Fruit fly (Drosophila melanogaster) Kc167 (cell line): ENCODE data around the gene Tango9.

ENCODE experiments used
- Myc ChIP-seq: fragments of >200 bp; optimal IDR thresholded peaks from 2 replicates; lab custom pipeline; 2017; ENCODE audit warnings: missing external identifiers
- Sin3A ChIP-seq: fragments of >200 bp; optimal IDR thresholded peaks from 2 replicates; lab custom pipeline; 2018; ENCODE audit warnings: missing external identifiers
- h ChIP-seq: fragments of >200 bp; optimal IDR thresholded peaks from 3 replicates; lab custom pipeline; 2018; ENCODE audit warnings: missing external identifiers
- insv ChIP-seq: fragments of >200 bp; optimal IDR thresholded peaks from 3 replicates; lab custom pipeline; 2018; ENCODE audit warnings: missing external identifiers
- psq ChIP-seq: fragments of >200 bp; optimal IDR thresholded peaks from 2 replicates; lab custom pipeline; 2017; ENCODE audit warnings: missing external identifiers
- ttk ChIP-seq: sonication (Bioruptor generic); optimal IDR thresholded peaks from 2 replicates; lab custom pipeline; 2017; ENCODE audit warnings: missing external identifiers

Tango9 gene

dm6 chr3R:11984862-11985261 lies 10.2 kb upstream of the Tango9 start:
- no peak for TF ChIP-seq h (lab: Kevin White, UChicago)
- TF ChIP-seq insv (lab: Kevin White, UChicago) = no peak
- no peak for TF ChIP-seq Myc
- no peak for TF ChIP-seq psq (lab: Kevin White, UChicago)
- no peak for TF ChIP-seq ttk
- TF ChIP-seq Sin3A (lab: Kevin White, UChicago) = no peak

DNA sequence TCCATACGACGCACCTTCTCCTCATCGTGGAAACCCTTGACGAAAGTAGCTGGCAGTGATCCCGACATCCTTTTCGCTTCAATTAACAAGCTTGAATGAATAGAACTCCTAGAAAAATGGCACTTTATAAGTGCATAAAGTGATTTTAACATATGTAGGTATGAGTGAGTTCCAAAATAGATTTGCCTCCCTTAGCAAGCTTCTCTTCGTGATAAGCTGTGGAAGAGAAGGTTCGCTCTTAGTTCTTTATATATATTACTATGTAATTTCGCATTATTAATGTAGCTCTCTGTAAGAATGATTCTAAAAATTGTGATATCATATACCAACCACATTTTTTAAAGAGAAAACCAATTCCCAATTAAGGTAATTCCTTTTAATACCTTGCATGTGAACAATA lies 9.7 kb upstream of the Tango9 start, which contains the start of gene CG3397:
TSS of gene CG3397 (minus strand) at position 101 of the 400 bp plus-strand sequence.
- TF ChIP-seq Sin3A (lab: Kevin White, UChicago) = no peak
- TF ChIP-seq h (lab: Kevin White, UChicago) = no peak
- TF ChIP-seq ttk = no peak
- TF ChIP-seq insv (lab: Kevin White, UChicago) = no peak
- no peak for TF ChIP-seq psq (lab: Kevin White, UChicago)
- TF ChIP-seq Myc = no peak

dm6 chr3R:11982547-11982946 lies 7.8 kb upstream of the Tango9 start:
- TF ChIP-seq Sin3A (lab: Kevin White, UChicago) (no peak), insv (lab: Kevin White, UChicago) (no peak), h (lab: Kevin White, UChicago) (no peak), psq (lab: Kevin White, UChicago) (no peak), ttk (no peak), Myc (no peak)

dm6 chr3R:11981962-11982361 lies 7.3 kb upstream of the Tango9 start, which contains the start of gene CG12224:
Gene CG12224, minus strand, starts transcription at chr3R:11982062.
- TF ChIP-seq ttk (no peak), psq (lab: Kevin White, UChicago) (no peak), Sin3A (lab: Kevin White, UChicago) (no peak), h (lab: Kevin White, UChicago) (no peak), Myc (no peak), insv (lab: Kevin White, UChicago) (no peak)

dm6 chr3R:11979879-11980571 lies 5.3 kb upstream of the Tango9 start, which contains the start of gene CG18547:
Gene CG18547, minus strand, starts transcription at chr3R:11980390.
- no peak for TF ChIP-seq psq (lab: Kevin White, UChicago)
- TF ChIP-seq h (lab: Kevin White, UChicago) = no peak
- no peak for TF ChIP-seq ttk

DNA sequence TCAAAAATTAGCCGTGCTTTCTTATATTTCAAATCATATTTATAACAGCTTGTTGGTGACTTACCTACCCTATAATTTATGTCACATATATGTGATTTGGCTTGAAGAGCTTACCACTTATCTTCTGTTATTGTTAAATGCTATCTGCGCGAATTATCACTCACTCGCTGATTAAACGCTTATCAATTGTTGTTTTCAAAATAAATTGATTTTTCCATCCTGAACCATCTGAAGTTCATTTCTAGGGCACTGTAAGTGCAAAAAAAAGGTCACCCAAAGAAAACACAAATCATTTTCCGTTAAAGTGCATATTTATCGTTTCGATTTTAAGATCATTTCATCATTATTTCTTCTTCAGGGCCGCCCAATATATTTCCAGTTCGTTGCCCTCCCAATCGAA lies 3.6 kb upstream of the Tango9 start:
- TF ChIP-seq Myc (no peak), insv (lab: Kevin White, UChicago) (no peak), h (lab: Kevin White, UChicago) (no peak), psq (lab: Kevin White, UChicago) (no peak)

dm6 chr3R:11977336-11977678 lies 2.6 kb upstream of the Tango9 start:
- TF ChIP-seq psq (lab: Kevin White, UChicago) = no peak
- no peak for TF ChIP-seq insv (lab: Kevin White, UChicago)
- no peak for TF ChIP-seq h (lab: Kevin White, UChicago)
- no peak for TF ChIP-seq Myc

DNA sequence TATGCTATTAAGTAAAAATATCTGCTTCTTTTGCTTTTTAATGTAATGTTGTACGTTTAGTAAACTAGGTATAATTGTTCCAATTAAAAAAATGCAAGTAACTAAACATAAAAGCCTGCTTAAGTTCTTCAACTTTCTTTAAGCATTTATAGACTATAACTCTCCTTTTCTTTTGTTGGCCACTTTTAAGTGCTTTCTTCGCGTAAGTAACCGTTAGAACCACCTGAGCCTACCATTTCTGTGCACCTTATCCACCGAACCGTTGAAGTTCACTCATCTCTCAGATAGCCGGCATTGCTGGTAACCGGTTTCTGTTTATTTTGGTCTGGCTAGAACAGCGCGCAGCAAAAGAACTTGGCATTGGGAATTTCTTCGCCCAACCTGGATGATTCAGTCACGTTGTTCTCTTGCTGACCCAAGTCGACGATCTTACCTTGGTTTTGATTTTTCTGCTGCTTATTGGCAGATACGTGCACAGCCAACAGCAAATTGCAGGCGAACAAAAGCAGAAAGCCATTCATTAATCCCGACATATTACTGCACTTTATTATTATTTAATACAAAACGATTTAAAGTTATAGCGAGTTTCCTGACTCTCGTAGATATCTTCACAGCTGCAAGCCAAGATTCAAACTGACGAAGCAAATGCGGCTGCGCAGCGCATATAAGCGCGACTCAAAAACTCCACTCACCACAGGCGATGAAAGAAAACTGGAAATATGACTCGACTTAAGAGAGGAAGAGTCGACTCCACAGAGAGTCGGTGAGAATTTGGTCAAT lies 2.0 kb upstream of the Tango9 start, which contains the start of gene CG10005:
TSS of gene CG10005 (minus strand) at position 642 of the 780 bp plus-strand sequence.
- TF ChIP-seq insv (lab: Kevin White, UChicago) (no peak), Sin3A (lab: Kevin White, UChicago) (no peak), h (lab: Kevin White, UChicago) (no peak), Myc (no peak), psq (lab: Kevin White, UChicago) (no peak), ttk (no peak)

- TF ChIP-seq h (lab: Kevin White, UChicago) (no peak), ttk (no peak), insv (lab: Kevin White, UChicago) (no peak), Myc (no peak), psq (lab: Kevin White, UChicago) (no peak), Sin3A (lab: Kevin White, UChicago) (no peak)
Measured at dm6 chr3R:11973826-11974225, 884 bp downstream of the Tango9 start.

DNA sequence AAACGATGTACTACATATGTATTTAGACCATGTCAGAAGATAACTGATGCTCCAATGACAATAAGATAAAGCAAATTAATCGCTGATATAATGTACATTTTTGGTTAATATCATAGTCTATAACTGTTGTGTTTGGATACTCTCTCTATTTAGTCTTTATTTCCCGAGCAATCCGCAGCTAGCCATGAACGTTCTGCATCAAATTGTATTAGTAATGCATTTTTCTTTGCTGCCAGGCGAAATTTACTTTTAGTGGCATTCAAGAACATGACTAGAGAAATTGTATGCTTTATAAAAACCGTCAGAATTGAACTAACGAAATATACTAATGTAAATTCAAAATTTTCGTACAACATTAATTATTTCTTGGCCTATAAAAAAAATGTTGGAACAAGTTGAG lies 3.3 kb downstream of the Tango9 start, which contains the start of gene GC2:
TSS of gene GC2 (plus strand) at position 301 of the 400 bp plus-strand sequence.
- TF ChIP-seq ttk = no peak
- TF ChIP-seq insv (lab: Kevin White, UChicago) = no peak
- TF ChIP-seq h (lab: Kevin White, UChicago) = no peak

DNA sequence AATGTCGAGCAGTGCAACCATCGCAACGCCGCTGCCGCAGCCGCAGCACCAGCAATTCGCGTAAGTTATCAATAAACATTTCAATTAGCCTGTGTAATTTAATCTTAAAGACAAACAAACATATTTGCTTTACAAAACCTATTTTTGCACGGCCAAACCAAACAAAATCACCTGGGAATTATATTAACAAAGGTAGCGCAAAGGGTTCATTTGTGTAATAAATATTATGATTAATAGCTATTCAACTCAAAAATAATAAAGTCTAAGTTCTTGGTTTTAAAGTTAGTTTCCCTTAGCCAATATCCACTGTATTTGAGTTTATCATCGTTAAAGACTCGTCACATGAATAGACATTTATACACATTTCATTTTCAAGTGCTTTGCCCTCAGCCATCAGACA lies 5.5 kb downstream of the Tango9 start:
- TF ChIP-seq Myc = no peak
- TF ChIP-seq h (lab: Kevin White, UChicago) = no peak
- TF ChIP-seq Sin3A (lab: Kevin White, UChicago) = no peak
- no peak for TF ChIP-seq ttk
- TF ChIP-seq psq (lab: Kevin White, UChicago) = no peak
- TF ChIP-seq insv (lab: Kevin White, UChicago) = no peak

- TF ChIP-seq Sin3A (lab: Kevin White, UChicago) (no peak), psq (lab: Kevin White, UChicago) (no peak), h (lab: Kevin White, UChicago) (no peak), insv (lab: Kevin White, UChicago) (no peak), Myc (no peak), ttk (no peak)
Measured at dm6 chr3R:11968030-11968753, 6.5 kb downstream of the Tango9 start.
